Worm (Caenorhabditis elegans) whole organism, L4 larva: ENCODE data around the gene pes-23.

Experiments
- ama-1 ChIP-seq: fragments of 150-350 bp; optimal IDR thresholded peaks from 2 replicates; lab custom pipeline; 2014; ENCODE audit warnings: inconsistent platforms, mixed read lengths
- ceh-82 ChIP-seq: sonication (generic microtip); optimal IDR thresholded peaks from 2 replicates; lab custom pipeline; 2017; ENCODE audit warnings: missing biosample characterization, missing genetic modification characterization
- daf-8 ChIP-seq: fragments of 200-800 bp; sonication (Bioruptor generic); IDR thresholded peaks from 2 replicates; pipeline ENCODE4 v1.3.6; 2022; ENCODE audit warnings: missing genetic modification characterization, missing compliant biosample characterization
- hlh-30 ChIP-seq: sonication (generic microtip); optimal IDR thresholded peaks from 2 replicates; lab custom pipeline; 2017; ENCODE audit warnings: antibody characterized with exemption, mild to moderate bottlenecking, missing genetic modification characterization, missing compliant biosample characterization; ENCODE audit not compliant: insufficient read depth
- lin-39 ChIP-seq: fragments of 150-350 bp; optimal IDR thresholded peaks from 2 replicates; lab custom pipeline; 2014; ENCODE audit warnings: missing biosample characterization, missing genetic modification reagents, missing genetic modification characterization
- pqm-1 ChIP-seq: sonication (generic microtip); optimal IDR thresholded peaks from 2 replicates; lab custom pipeline; 2017; ENCODE audit warnings: missing biosample characterization, missing genetic modification characterization
- spr-3 ChIP-seq: fragments of 200-800 bp; sonication (Bioruptor generic); optimal IDR thresholded peaks from 2 replicates; lab custom pipeline; 2018; ENCODE audit warnings: mild to moderate bottlenecking, missing genetic modification characterization, missing compliant biosample characterization
- unc-39 ChIP-seq: sonication (generic microtip); optimal IDR thresholded peaks from 2 replicates; lab custom pipeline; 2017; ENCODE audit warnings: missing biosample characterization, missing genetic modification characterization
- zfp-2 ChIP-seq: sonication (generic microtip); optimal IDR thresholded peaks from 2 replicates; lab custom pipeline; 2016; ENCODE audit warnings: mild to moderate bottlenecking, missing genetic modification characterization, missing compliant biosample characterization

- TF ChIP-seq hlh-30 (tag; lab: Kevin White, UChicago) (peak; percentile 9), unc-39 (tag; lab: Kevin White, UChicago) (no peak), daf-8 (GFP tag; lab: Robert Waterston, UW) (no peak), ceh-82 (no peak), pqm-1 (tag; lab: Kevin White, UChicago) (peak; percentile 17), spr-3 (GFP tag; lab: Kevin White, UChicago) (no peak), zfp-2 (tag; lab: Kevin White, UChicago) (no peak), ama-1 (lab: Kevin White, UChicago) (no peak), lin-39 (tag; lab: Kevin White, UChicago) (no peak)
These were observed 31.0 kb downstream of the pes-23 start, which contains the start of gene F14B8.6 for ce11 chrX:6932134-6932533.
